Fruit fly (Drosophila melanogaster) whole organism, embryonic: ENCODE measurements around the gene CG1463.
A peak's percentile ranks its signal among the peaks of the same experiment; 100 is the strongest.

Experiments used
- Atf6 ChIP-seq: fragments of 200-800 bp; sonication (Bioruptor generic); IDR thresholded peaks from 2 replicates; pipeline ENCODE4 v1.3.6; 2022; ENCODE audit warnings: missing biosample characterization, missing genetic modification characterization
- Awh ChIP-seq: fragments of 200-800 bp; sonication (Bioruptor generic); IDR thresholded peaks from 2 replicates; pipeline ENCODE4, ENCODE4 v1.3.6; 2022; ENCODE audit warnings: missing biosample characterization, missing genetic modification characterization
- CG10274 ChIP-seq: fragments of 200-800 bp; sonication (Bioruptor generic); optimal IDR thresholded peaks from 3 replicates; lab custom pipeline; 2017; ENCODE audit warnings: missing biosample characterization, mild to moderate bottlenecking, missing genetic modification characterization
- CG12769 ChIP-seq: fragments of 200-800 bp; sonication (Bioruptor generic); optimal IDR thresholded peaks from 2 replicates; lab custom pipeline; 2019; ENCODE audit warnings: missing biosample characterization, mild to moderate bottlenecking, missing genetic modification characterization, moderate library complexity
- CG15601 ChIP-seq: fragments of 200-800 bp; sonication (Bioruptor generic); optimal IDR thresholded peaks from 3 replicates; lab custom pipeline; 2019; ENCODE audit warnings: missing biosample characterization, mild to moderate bottlenecking, missing genetic modification characterization, moderate library complexity
- CG15696 ChIP-seq: fragments of 200-800 bp; sonication (Bioruptor generic); optimal IDR thresholded peaks from 2 replicates; lab custom pipeline; 2019; ENCODE audit warnings: missing biosample characterization, mild to moderate bottlenecking, missing genetic modification characterization, moderate library complexity
- CG17829 ChIP-seq: fragments of 200-800 bp; optimal IDR thresholded peaks from 2 replicates; lab custom pipeline; 2019; ENCODE audit warnings: missing biosample characterization, mild to moderate bottlenecking, missing genetic modification characterization, moderate library complexity
- CG18476 ChIP-seq: fragments of 200-800 bp; sonication (Bioruptor generic); optimal IDR thresholded peaks from 2 replicates; lab custom pipeline; 2016; ENCODE audit warnings: missing biosample characterization, mild to moderate bottlenecking, missing genetic modification characterization
- CG18619 ChIP-seq: fragments of 200-800 bp; sonication (Bioruptor generic); optimal IDR thresholded peaks from 3 replicates; lab custom pipeline; 2017; ENCODE audit warnings: missing biosample characterization, mild to moderate bottlenecking, missing genetic modification characterization
- CG30403 ChIP-seq: fragments of 200-800 bp; sonication (Bioruptor generic); optimal IDR thresholded peaks from 3 replicates; lab custom pipeline; 2016; ENCODE audit warnings: missing biosample characterization, missing genetic modification characterization
- CG31224 ChIP-seq: fragments of 200-800 bp; sonication (Bioruptor generic); IDR thresholded peaks from 2 replicates; pipeline ENCODE4 v1.3.6; 2022; ENCODE audit warnings: missing biosample characterization, missing genetic modification characterization
- CG32772 ChIP-seq: fragments of 200-800 bp; sonication (Bioruptor generic); IDR thresholded peaks from 2 replicates; pipeline ENCODE4 v1.3.6; 2022; ENCODE audit warnings: missing biosample characterization, missing genetic modification characterization
- CG34376 ChIP-seq: fragments of 200-800 bp; sonication (Bioruptor generic); optimal IDR thresholded peaks from 2 replicates; lab custom pipeline; 2018; ENCODE audit warnings: missing biosample characterization, mild to moderate bottlenecking, missing genetic modification characterization
- CG3838 ChIP-seq: fragments of 200-800 bp; sonication (Bioruptor generic); optimal IDR thresholded peaks from 3 replicates; lab custom pipeline; 2016; ENCODE audit warnings: missing biosample characterization, missing genetic modification characterization
- CG4404 ChIP-seq: fragments of 200-800 bp; sonication (Bioruptor generic); IDR thresholded peaks from 2 replicates; pipeline ENCODE4 v1.3.6; 2022; ENCODE audit warnings: missing biosample characterization, missing genetic modification characterization
- CG4617 ChIP-seq: fragments of 200-800 bp; sonication (Bioruptor generic); optimal IDR thresholded peaks from 3 replicates; lab custom pipeline; 2016; ENCODE audit warnings: missing biosample characterization, missing genetic modification characterization, borderline replicate concordance
- CG6854 ChIP-seq: fragments of 200-800 bp; sonication (Bioruptor generic); optimal IDR thresholded peaks from 3 replicates; lab custom pipeline; 2017; ENCODE audit warnings: missing biosample characterization, mild to moderate bottlenecking, missing genetic modification characterization
- CG7271 ChIP-seq: fragments of 200-800 bp; sonication (Bioruptor generic); optimal IDR thresholded peaks from 2 replicates; lab custom pipeline; 2018; ENCODE audit warnings: missing biosample characterization, mild to moderate bottlenecking, missing genetic modification characterization, moderate library complexity
- CTCF ChIP-seq: fragments of 200-800 bp; sonication (Bioruptor generic); optimal IDR thresholded peaks from 2 replicates; lab custom pipeline; 2017; ENCODE audit warnings: missing biosample characterization, mild to moderate bottlenecking, missing genetic modification characterization, moderate library complexity
- Dbx ChIP-seq: fragments of 200-800 bp; sonication (Bioruptor generic); IDR thresholded peaks from 3 replicates; pipeline ENCODE4 v1.3.6; 2022; ENCODE audit warnings: missing biosample characterization, missing genetic modification characterization
- Dek ChIP-seq: fragments of 200-800 bp; sonication (Bioruptor generic); optimal IDR thresholded peaks from 3 replicates; lab custom pipeline; 2019; ENCODE audit warnings: missing biosample characterization, mild to moderate bottlenecking, missing genetic modification characterization, moderate library complexity
- Fer2 ChIP-seq: fragments of 200-800 bp; sonication (Bioruptor generic); optimal IDR thresholded peaks from 2 replicates; lab custom pipeline; 2018; ENCODE audit warnings: missing biosample characterization, mild to moderate bottlenecking, missing genetic modification characterization, moderate library complexity
- GATAe ChIP-seq: fragments of 200-800 bp; sonication (Bioruptor generic); conservative IDR thresholded peaks from 2 replicates; pipeline ENCODE4 v1.3.6; 2022; ENCODE audit warnings: missing biosample characterization, missing genetic modification characterization
- Hmr ChIP-seq: fragments of 200-800 bp; sonication (Bioruptor generic); optimal IDR thresholded peaks from 3 replicates; lab custom pipeline; 2017; ENCODE audit warnings: mild to moderate bottlenecking, missing biosample characterization, missing genetic modification reagents, missing genetic modification characterization
- Hr78 ChIP-seq, 2 experiments: fragments of 200-800 bp in 1 of 2; fragments of >200 bp in 1 of 2; sonication (Bioruptor generic) in 1 of 2; optimal IDR thresholded peaks; 2 replicates each; lab custom pipeline; 2017 to 2019; ENCODE audit warnings: missing biosample characterization in 2 of 2, missing genetic modification characterization in 2 of 2, mild to moderate bottlenecking in 1 of 2, moderate library complexity in 1 of 2
- Lhr ChIP-seq: fragments of 200-800 bp; sonication (Bioruptor generic); optimal IDR thresholded peaks from 3 replicates; lab custom pipeline; 2017; ENCODE audit warnings: mild to moderate bottlenecking, missing biosample characterization, missing genetic modification reagents, missing genetic modification characterization
- Lpt ChIP-seq: fragments of >200 bp; optimal IDR thresholded peaks from 2 replicates; lab custom pipeline; 2018; ENCODE audit warnings: missing biosample characterization, missing genetic modification characterization
- MTF-1 ChIP-seq: fragments of 200-800 bp; sonication (Bioruptor generic); optimal IDR thresholded peaks from 2 replicates; lab custom pipeline; 2018; ENCODE audit warnings: missing biosample characterization, mild to moderate bottlenecking, missing genetic modification characterization, borderline replicate concordance
- Mrtf ChIP-seq: fragments of 200-800 bp; sonication (Bioruptor generic); IDR thresholded peaks from 3 replicates; pipeline ENCODE4 v1.3.6; 2022; ENCODE audit warnings: missing biosample characterization, missing genetic modification characterization
- Nf-YB ChIP-seq: fragments of 200-800 bp; sonication (Bioruptor generic); optimal IDR thresholded peaks from 3 replicates; lab custom pipeline; 2019; ENCODE audit warnings: missing biosample characterization, mild to moderate bottlenecking, missing genetic modification characterization, moderate library complexity
- Sin3A ChIP-seq: fragments of >200 bp; optimal IDR thresholded peaks from 2 replicates; lab custom pipeline; 2018
- Spps ChIP-seq: fragments of 200-800 bp; sonication (Bioruptor generic); optimal IDR thresholded peaks from 2 replicates; lab custom pipeline; 2018; ENCODE audit warnings: missing biosample characterization, mild to moderate bottlenecking, missing genetic modification characterization
- Usf ChIP-seq: fragments of 200-800 bp; sonication (Bioruptor generic); optimal IDR thresholded peaks from 2 replicates; lab custom pipeline; 2017; ENCODE audit warnings: missing genotype, missing biosample characterization, missing genetic modification characterization
- Vsx1 ChIP-seq: fragments of 200-800 bp; sonication (Bioruptor generic); optimal IDR thresholded peaks from 2 replicates; lab custom pipeline; 2017; ENCODE audit warnings: missing biosample characterization, mild to moderate bottlenecking, missing genetic modification characterization, missing genetic modification reagents
- YL-1 ChIP-seq: fragments of 200-800 bp; sonication (Bioruptor generic); optimal IDR thresholded peaks from 3 replicates; lab custom pipeline; 2017; ENCODE audit warnings: missing biosample characterization, mild to moderate bottlenecking, missing genetic modification characterization
- ato ChIP-seq: fragments of 200-800 bp; sonication (Bioruptor generic); IDR thresholded peaks from 2 replicates; pipeline ENCODE4 v1.3.6; 2022; ENCODE audit warnings: missing biosample characterization, missing genetic modification characterization; ENCODE audit not compliant: partially characterized antibody
- chif ChIP-seq, 2 experiments: fragments of 200-800 bp; sonication (Bioruptor generic); optimal IDR thresholded peaks; 3 replicates each; lab custom pipeline; 2016; ENCODE audit warnings: missing biosample characterization in 2 of 2, missing genetic modification characterization in 2 of 2
- crc ChIP-seq: fragments of 200-800 bp; sonication (Bioruptor generic); optimal IDR thresholded peaks from 2 replicates; lab custom pipeline; 2016; ENCODE audit warnings: missing biosample characterization, missing genetic modification characterization
- ewg ChIP-seq: fragments of 200-800 bp; sonication (Bioruptor generic); optimal IDR thresholded peaks from 3 replicates; lab custom pipeline; 2017; ENCODE audit warnings: mild to moderate bottlenecking, missing biosample characterization, missing genetic modification reagents, missing genetic modification characterization
- fd96Cb ChIP-seq: fragments of 200-800 bp; sonication (Bioruptor generic); optimal IDR thresholded peaks from 2 replicates; lab custom pipeline; 2018; ENCODE audit warnings: missing biosample characterization, mild to moderate bottlenecking, missing genetic modification characterization, moderate library complexity
- gcm ChIP-seq: fragments of 200-800 bp; sonication (Bioruptor generic); optimal IDR thresholded peaks from 2 replicates; lab custom pipeline; 2019; ENCODE audit warnings: missing biosample characterization, mild to moderate bottlenecking, missing genetic modification characterization, moderate library complexity
- gsb ChIP-seq: fragments of 200-800 bp; sonication (Bioruptor generic); IDR thresholded peaks from 2 replicates; pipeline ENCODE4 v1.3.6; 2022; ENCODE audit warnings: missing biosample characterization, missing genetic modification characterization
- jing ChIP-seq: fragments of 200-800 bp; sonication (Bioruptor generic); optimal IDR thresholded peaks from 2 replicates; lab custom pipeline; 2018; ENCODE audit warnings: missing biosample characterization, mild to moderate bottlenecking, missing genetic modification characterization
- mam ChIP-seq: fragments of 200-800 bp; sonication (Bioruptor generic); optimal IDR thresholded peaks from 3 replicates; lab custom pipeline; 2016; ENCODE audit warnings: missing biosample characterization, missing genetic modification characterization
- sc ChIP-seq, 3 experiments: fragments of >200 bp in 2 of 3; fragments of 200-800 bp in 1 of 3; sonication (Bioruptor generic) in 1 of 3; optimal IDR thresholded peaks; 2 replicates in 2 of 3; 3 replicates in 1 of 3; lab custom pipeline; 2017; ENCODE audit warnings: mild to moderate bottlenecking in 1 of 3, missing biosample characterization in 1 of 3, missing genetic modification characterization in 1 of 3, missing genetic modification reagents in 1 of 3
- slbo ChIP-seq: fragments of 200-800 bp; sonication (Bioruptor generic); IDR thresholded peaks from 2 replicates; pipeline ENCODE4 v1.3.6; 2022; ENCODE audit warnings: missing biosample characterization, missing genetic modification characterization
- sr ChIP-seq: fragments of 200-800 bp; sonication (Bioruptor generic); IDR thresholded peaks from 3 replicates; pipeline ENCODE4 v1.3.6; 2022; ENCODE audit warnings: missing biosample characterization, missing genetic modification characterization
- stc ChIP-seq: fragments of 200-800 bp; sonication (Bioruptor generic); IDR thresholded peaks from 2 replicates; pipeline ENCODE4 v1.3.6; 2022; ENCODE audit warnings: missing biosample characterization, missing genetic modification characterization
- tio ChIP-seq: fragments of 200-800 bp; sonication (Bioruptor generic); optimal IDR thresholded peaks from 2 replicates; lab custom pipeline; 2017; ENCODE audit warnings: missing biosample characterization, missing genetic modification characterization, inconsistent platforms
- zfh2 ChIP-seq: fragments of 200-800 bp; sonication (Bioruptor generic); optimal IDR thresholded peaks from 2 replicates; lab custom pipeline; 2016; ENCODE audit warnings: missing biosample characterization, missing genetic modification characterization

CG1463 gene

dm6 chrX:12658999-12659560, 47.6 kb upstream of the CG1463 start, which contains the start of gene Tis11 (continued):
- TF ChIP-seq sc (optimal IDR thresholded peaks at IDR 0.05; lab: Kevin White, UChicago): no peak
- TF ChIP-seq sc (GFP tag; optimal IDR thresholded peaks at IDR 0.05; lab: Kevin White, UChicago): no peak
- TF ChIP-seq jing (GFP tag; lab: Kevin White, UChicago): no peak
- no peak for TF ChIP-seq CG18619
- TF ChIP-seq Atf6 (GFP tag; lab: Robert Waterston, UW): 0 out of 2 replicates have a peak, but pooled peaks have one; percentile 19
- no peak for TF ChIP-seq CG4404
- no peak for TF ChIP-seq Awh
- no peak for TF ChIP-seq YL-1 (GFP tag; lab: Kevin White, UChicago)
- TF ChIP-seq CG12769 (tag; lab: Kevin White, UChicago): no peak
- TF ChIP-seq CG6854 (GFP tag; lab: Kevin White, UChicago): no peak
- TF ChIP-seq stc: no peak; the same call in 1 of the 2 replicates
- TF ChIP-seq Spps: no peak
- no peak for TF ChIP-seq chif (GFP tag; optimal IDR thresholded peaks at IDR 0.05; lab: Kevin White, UChicago)
- TF ChIP-seq Mrtf: no peak
- TF ChIP-seq CG15601 (tag; lab: Kevin White, UChicago): peak; percentile 10
- no peak for TF ChIP-seq gcm
- TF ChIP-seq mam (GFP tag; lab: Kevin White, UChicago): peak; percentile 25
- TF ChIP-seq CG31224: no peak
- TF ChIP-seq ato: peak; percentile 57
- peak; percentile 58 for TF ChIP-seq Hmr (GFP tag; lab: Kevin White, UChicago)
- no peak for TF ChIP-seq tio (GFP tag; lab: Kevin White, UChicago)
- TF ChIP-seq CG32772 (GFP tag; lab: Robert Waterston, UW): no peak
- no peak for TF ChIP-seq Usf (GFP tag; lab: Kevin White, UChicago)
- peak; percentile 25 for TF ChIP-seq CG17829 (tag; lab: Kevin White, UChicago)
- no peak for TF ChIP-seq fd96Cb
- TF ChIP-seq CTCF (GFP tag; lab: Kevin White, UChicago): peak; percentile 71
- TF ChIP-seq CG15696 (tag; lab: Kevin White, UChicago): no peak
- no peak for TF ChIP-seq CG30403
- no peak for TF ChIP-seq zfh2 (GFP tag; lab: Kevin White, UChicago)
- no peak for TF ChIP-seq Fer2
- no peak for TF ChIP-seq gsb
- no peak for TF ChIP-seq CG4617 (GFP tag; lab: Kevin White, UChicago)
- TF ChIP-seq Dek: no peak
- TF ChIP-seq slbo (GFP tag; lab: Robert Waterston, UW): no peak; the same call in 1 of the 2 replicates
- peak; percentile 23; the same call in 1 of the 3 replicates for TF ChIP-seq sr (GFP tag; lab: Robert Waterston, UW)
- TF ChIP-seq Lhr (GFP tag; lab: Kevin White, UChicago): peak; percentile 93
- TF ChIP-seq Vsx1 (GFP tag; lab: Kevin White, UChicago): no peak
- TF ChIP-seq CG18476: no peak
- TF ChIP-seq Dbx: 0 out of 3 replicates have a peak, but pooled peaks have one; percentile 28
- TF ChIP-seq Hr78 (GFP tag; optimal IDR thresholded peaks at IDR 0.05; lab: Kevin White, UChicago): no peak
- no peak for TF ChIP-seq ewg (GFP tag; lab: Kevin White, UChicago)
- no peak for TF ChIP-seq crc (GFP tag; lab: Kevin White, UChicago)
- peak; percentile 88 for TF ChIP-seq Sin3A (lab: Kevin White, UChicago)
- no peak for TF ChIP-seq CG7271 (tag; lab: Kevin White, UChicago)
- TF ChIP-seq Nf-YB (GFP tag; lab: Kevin White, UChicago): peak; percentile 13
- TF ChIP-seq GATAe: no peak
- peak; percentile 45 for TF ChIP-seq MTF-1
- TF ChIP-seq Lpt (GFP tag; lab: Kevin White, UChicago): no peak
- no peak for TF ChIP-seq CG10274 (GFP tag; lab: Kevin White, UChicago)
- TF ChIP-seq CG34376 (GFP tag; lab: Kevin White, UChicago): peak; percentile 58
- TF ChIP-seq CG3838 (GFP tag; lab: Kevin White, UChicago): no peak
